Worm (Caenorhabditis elegans) whole organism, midembryonic: ENCODE results near the gene F17C8.3.
"Not testable (repeated sequence)": the region's sequence is repeated elsewhere in the genome, so short reads cannot be mapped to it uniquely, and the experiment has no call there.

ENCODE experiments used
- T22C8.4 ChIP-seq: fragments of 200-800 bp; sonication (Bioruptor generic); IDR thresholded peaks from 2 replicates; pipeline ENCODE4 v1.3.6; 2022; ENCODE audit warnings: missing genetic modification characterization, missing compliant biosample characterization
- cog-1 ChIP-seq: sonication (generic microtip); optimal IDR thresholded peaks from 2 replicates; lab custom pipeline; 2016; ENCODE audit warnings: missing genetic modification characterization, missing compliant biosample characterization
- flt-1 ChIP-seq: fragments of 200-800 bp; sonication (Bioruptor generic); IDR thresholded peaks from 2 replicates; pipeline ENCODE4 v1.3.6; 2022; ENCODE audit warnings: missing genetic modification characterization, missing compliant biosample characterization
- klf-2 ChIP-seq: fragments of 200-800 bp; sonication (Bioruptor generic); conservative IDR thresholded peaks from 2 replicates; pipeline ENCODE4 v1.3.6; 2022; ENCODE audit warnings: missing genetic modification reagents, missing genetic modification characterization, missing compliant biosample characterization
- med-1 ChIP-seq: sonication (generic microtip); optimal IDR thresholded peaks from 2 replicates; lab custom pipeline; 2017; ENCODE audit warnings: missing genetic modification characterization, mild to moderate bottlenecking, missing compliant biosample characterization, antibody characterized with exemption, missing genetic modification reagents; ENCODE audit not compliant: insufficient read depth
- ref-1 ChIP-seq: fragments of 200-800 bp; sonication (Bioruptor generic); conservative IDR thresholded peaks from 2 replicates; pipeline ENCODE4 v1.3.6; 2022; ENCODE audit warnings: missing genetic modification reagents, missing genetic modification characterization, missing compliant biosample characterization
- tab-1 ChIP-seq: fragments of 200-800 bp; sonication (Bioruptor generic); IDR thresholded peaks from 2 replicates; pipeline ENCODE4 v1.3.6; 2022; ENCODE audit warnings: missing genetic modification characterization, missing compliant biosample characterization
- ztf-23 ChIP-seq: fragments of 200-800 bp; sonication (Bioruptor generic); IDR thresholded peaks from 2 replicates; pipeline ENCODE4 v1.3.6; 2022; ENCODE audit warnings: missing genetic modification reagents, missing genetic modification characterization, missing compliant biosample characterization
- ztf-29 ChIP-seq: fragments of 200-800 bp; sonication (Bioruptor generic); IDR thresholded peaks from 2 replicates; pipeline ENCODE4 v1.3.6; 2022; ENCODE audit warnings: missing genetic modification reagents, missing genetic modification characterization, missing compliant biosample characterization

F17C8.3 gene

ce11 chrIII:4762846-4763245, 31.1 kb downstream of the F17C8.3 start:
- TF ChIP-seq T22C8.4 (no peak), cog-1 (tag; lab: Kevin White, UChicago) (no peak), klf-2 (no peak), flt-1 (no peak), ztf-23 (no peak), ref-1 (GFP tag; lab: Robert Waterston, UW) (no peak), med-1 (GFP tag; lab: Kevin White, UChicago) (no peak), ztf-29 (no peak), tab-1 (no peak)

ce11 chrIII:4763509-4763908, 31.8 kb downstream of the F17C8.3 start, which contains the start of gene B0393.4:
B0393.4 (minus strand) TSS chrIII:4763609.
- TF ChIP-seq tab-1 (no peak), ztf-29 (no peak), ztf-23 (no peak), T22C8.4 (no peak), cog-1 (tag; lab: Kevin White, UChicago) (no peak), med-1 (GFP tag; lab: Kevin White, UChicago) (no peak), flt-1 (no peak), klf-2 (no peak), ref-1 (GFP tag; lab: Robert Waterston, UW) (no peak)

ce11 chrIII:4765474-4765873, 33.7 kb downstream of the F17C8.3 start, which contains the start of gene B0393.5:
B0393.5 (plus strand) TSS chrIII:4765774.
- TF ChIP-seq T22C8.4 (no peak), ztf-23 (no peak), klf-2 (no peak), med-1 (GFP tag; lab: Kevin White, UChicago) (no peak), tab-1 (no peak), ref-1 (GFP tag; lab: Robert Waterston, UW) (no peak), cog-1 (tag; lab: Kevin White, UChicago) (no peak), ztf-29 (no peak), flt-1 (no peak)

ce11 chrIII:4766842-4767241, 35.1 kb downstream of the F17C8.3 start:
- TF ChIP-seq ref-1 (GFP tag; lab: Robert Waterston, UW) (no peak), T22C8.4 (no peak), tab-1 (no peak), flt-1 (no peak), klf-2 (no peak), cog-1 (tag; lab: Kevin White, UChicago) (no peak)

ce11 chrIII:4767869-4768645, 36.3 kb downstream of the F17C8.3 start:
- no peak for TF ChIP-seq ztf-29
- no peak for TF ChIP-seq flt-1
- TF ChIP-seq tab-1: no peak
- no peak for TF ChIP-seq cog-1 (tag; lab: Kevin White, UChicago)
- no peak for TF ChIP-seq T22C8.4
- no peak for TF ChIP-seq ztf-23
- no peak for TF ChIP-seq med-1 (GFP tag; lab: Kevin White, UChicago)
- TF ChIP-seq klf-2: no peak
- TF ChIP-seq ref-1 (GFP tag; lab: Robert Waterston, UW): no peak

- no peak for TF ChIP-seq klf-2
- no peak for TF ChIP-seq ref-1 (GFP tag; lab: Robert Waterston, UW)
- no peak for TF ChIP-seq T22C8.4
- TF ChIP-seq cog-1 (tag; lab: Kevin White, UChicago): no peak
- TF ChIP-seq ztf-23: no peak
- no peak for TF ChIP-seq flt-1
- TF ChIP-seq med-1 (GFP tag; lab: Kevin White, UChicago): no peak
- TF ChIP-seq ztf-29: no peak
- TF ChIP-seq tab-1: no peak
These were observed 46.3 kb downstream of the F17C8.3 start, which contains the start of gene B0393.7 for ce11 chrIII:4778003-4778402. B0393.7 (minus strand) TSS chrIII:4778103.

ce11 chrIII:4779855-4780254, 48.1 kb downstream of the F17C8.3 start, which contains the start of gene B0393.9:
B0393.9 (minus strand) TSS chrIII:4780157.
- TF ChIP-seq med-1 (GFP tag; lab: Kevin White, UChicago) (no peak), klf-2 (no peak), T22C8.4 (no peak), cog-1 (tag; lab: Kevin White, UChicago) (no peak), ref-1 (GFP tag; lab: Robert Waterston, UW) (no peak), ztf-23 (no peak), ztf-29 (no peak), tab-1 (no peak), flt-1 (no peak)

ce11 chrIII:4781937-4782576, 50.3 kb downstream of the F17C8.3 start, which contains the start of the genes gex-5 and C38D4.10:
gex-5 (minus strand) TSS chrIII:4781987.
C38D4.10 (plus strand) TSS chrIII:4782526.
- TF ChIP-seq ztf-29; klf-2; cog-1 (tag; lab: Kevin White, UChicago): not testable (repeated sequence)
